Worm (Caenorhabditis elegans) whole organism, L4 larva: ENCODE measurements around the gene F10C1.3.
A peak's percentile ranks its signal among the peaks of the same experiment; 100 is the strongest.

Experiments
- F37D6.2 ChIP-seq: sonication (generic microtip); optimal IDR thresholded peaks from 2 replicates; lab custom pipeline; 2016; ENCODE audit warnings: mild to moderate bottlenecking, missing genetic modification characterization, missing compliant biosample characterization
- Y5F2A.4 ChIP-seq: fragments of 200-800 bp; sonication (Bioruptor generic); optimal IDR thresholded peaks from 2 replicates; lab custom pipeline; 2018; ENCODE audit warnings: mild to moderate bottlenecking, missing genetic modification characterization, missing compliant biosample characterization
- ZK337.2 ChIP-seq: fragments of 200-800 bp; sonication (Bioruptor generic); IDR thresholded peaks from 2 replicates; pipeline ENCODE4 v1.3.6; 2022; ENCODE audit warnings: missing genetic modification reagents, missing genetic modification characterization, missing compliant biosample characterization
- aha-1 ChIP-seq: fragments of 150-350 bp; peaks from one replicate; lab custom pipeline; 2014; ENCODE audit warnings: missing biosample characterization, missing genetic modification characterization
- ceh-44 ChIP-seq: fragments of 200-800 bp; sonication (Bioruptor generic); IDR thresholded peaks from 2 replicates; pipeline ENCODE4 v1.3.6; 2022; ENCODE audit warnings: missing genetic modification reagents, missing genetic modification characterization, missing compliant biosample characterization
- ces-1 ChIP-seq: fragments of 150-350 bp; sonication (generic microtip); optimal IDR thresholded peaks from 4 replicates; lab custom pipeline; 2014; ENCODE audit warnings: missing biosample characterization, missing genetic modification reagents, missing genetic modification characterization
- ctbp-1 ChIP-seq: fragments of 200-800 bp; sonication (Bioruptor generic); IDR thresholded peaks from 2 replicates; pipeline ENCODE4 v1.3.6; 2022; ENCODE audit warnings: missing genetic modification reagents, missing genetic modification characterization, missing compliant biosample characterization
- daf-19 ChIP-seq: fragments of 200-800 bp; sonication (Bioruptor generic); conservative IDR thresholded peaks from 2 replicates; pipeline ENCODE4 v1.3.6; 2022; ENCODE audit warnings: missing genetic modification characterization, missing compliant biosample characterization
- dmd-6 ChIP-seq: fragments of 200-800 bp; sonication (Bioruptor generic); IDR thresholded peaks from 2 replicates; pipeline ENCODE4 v1.3.6; 2022; ENCODE audit warnings: missing genetic modification reagents, missing genetic modification characterization, missing compliant biosample characterization
- dmd-9 ChIP-seq: fragments of 200-800 bp; sonication (Bioruptor generic); IDR thresholded peaks from 2 replicates; pipeline ENCODE4 v1.3.6; 2022; ENCODE audit warnings: missing genetic modification reagents, missing genetic modification characterization, missing compliant biosample characterization
- fkh-10 ChIP-seq: fragments of 150-350 bp; optimal IDR thresholded peaks from 2 replicates; lab custom pipeline; 2014; ENCODE audit warnings: missing biosample characterization, missing genetic modification reagents, missing genetic modification characterization
- hmg-1.1 ChIP-seq: fragments of 200-800 bp; sonication (Bioruptor generic); IDR thresholded peaks from 2 replicates; pipeline ENCODE4 v1.3.6; 2022; ENCODE audit warnings: missing genetic modification reagents, missing genetic modification characterization, missing compliant biosample characterization
- lin-1 ChIP-seq: fragments of 200-800 bp; sonication (Bioruptor generic); IDR thresholded peaks from 2 replicates; pipeline ENCODE4 v1.3.6; 2022; ENCODE audit warnings: missing genetic modification reagents, missing genetic modification characterization, missing compliant biosample characterization
- lin-38 ChIP-seq: fragments of 200-800 bp; sonication (Bioruptor generic); IDR thresholded peaks from 2 replicates; pipeline ENCODE4 v1.3.6; 2022; ENCODE audit warnings: missing genetic modification reagents, missing genetic modification characterization, missing compliant biosample characterization
- mdt-29 ChIP-seq: fragments of 200-800 bp; sonication (Bioruptor generic); IDR thresholded peaks from 2 replicates; pipeline ENCODE4 v1.3.6; 2022; ENCODE audit warnings: missing genetic modification reagents, missing genetic modification characterization, missing compliant biosample characterization
- nhr-10 ChIP-seq: fragments of 150-350 bp; optimal IDR thresholded peaks from 2 replicates; lab custom pipeline; 2014; ENCODE audit warnings: missing biosample characterization, missing genetic modification characterization
- nhr-102 ChIP-seq: sonication (generic microtip); optimal IDR thresholded peaks from 2 replicates; lab custom pipeline; 2016; ENCODE audit warnings: mild to moderate bottlenecking, missing genetic modification characterization, moderate library complexity, missing compliant biosample characterization
- nhr-28 ChIP-seq: fragments of 150-350 bp; optimal IDR thresholded peaks from 2 replicates; lab custom pipeline; 2014; ENCODE audit warnings: missing biosample characterization, missing genetic modification characterization
- php-3 ChIP-seq: fragments of 200-800 bp; sonication (Bioruptor generic); IDR thresholded peaks from 2 replicates; pipeline ENCODE4 v1.3.6; 2022; ENCODE audit warnings: missing genetic modification reagents, missing genetic modification characterization, missing compliant biosample characterization
- pqm-1 ChIP-seq: sonication (generic microtip); optimal IDR thresholded peaks from 2 replicates; lab custom pipeline; 2017; ENCODE audit warnings: missing biosample characterization, missing genetic modification characterization
- rbr-2 ChIP-seq: sonication (generic microtip); optimal IDR thresholded peaks from 2 replicates; lab custom pipeline; 2016; ENCODE audit warnings: missing genotype, missing genetic modification characterization, missing compliant biosample characterization
- unc-130 ChIP-seq: sonication (generic microtip); optimal IDR thresholded peaks from 2 replicates; lab custom pipeline; 2016; ENCODE audit warnings: missing genetic modification reagents, missing genetic modification characterization, missing compliant biosample characterization
- unc-39 ChIP-seq: sonication (generic microtip); optimal IDR thresholded peaks from 2 replicates; lab custom pipeline; 2017; ENCODE audit warnings: missing biosample characterization, missing genetic modification characterization
- unc-62 ChIP-seq, 3 experiments: fragments of 150-350 bp in 1 of 3; sonication (generic microtip); optimal IDR thresholded peaks in 2 of 3; peaks in 1 of 3; 1 replicate in 1 of 3; 2 replicates in 2 of 3; lab custom pipeline; 2014 to 2017; ENCODE audit warnings: missing biosample characterization in 3 of 3, missing genetic modification characterization in 3 of 3, missing genetic modification reagents in 3 of 3, missing genotype in 1 of 3
- zip-11 ChIP-seq: fragments of 200-800 bp; sonication (Bioruptor generic); IDR thresholded peaks from 2 replicates; pipeline ENCODE4 v1.3.6; 2022; ENCODE audit warnings: missing genetic modification characterization, missing compliant biosample characterization

F10C1.3 gene

DNA sequence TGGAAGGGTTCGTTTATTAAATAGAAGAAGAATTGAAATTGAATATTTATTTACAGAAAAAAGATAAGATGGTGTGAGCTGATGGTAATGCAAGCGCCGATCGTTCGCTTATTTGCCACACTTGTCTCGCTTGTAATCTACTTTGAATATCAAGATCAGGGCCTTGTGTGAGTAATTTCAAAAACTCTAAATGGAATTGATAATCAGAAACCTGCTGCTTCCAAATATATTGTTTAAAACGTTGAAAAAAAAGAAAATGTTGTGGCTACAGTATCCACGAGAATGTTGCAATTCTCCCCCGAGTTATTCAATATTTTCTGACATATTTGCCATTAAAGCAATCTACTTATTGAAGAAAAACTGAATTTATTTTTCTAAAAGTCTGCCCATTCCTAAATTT is 46.7 kb downstream of the F10C1.3 start:
- no peak for TF ChIP-seq dmd-9 (GFP tag; lab: Robert Waterston, UW)
- no peak for TF ChIP-seq nhr-28 (tag; lab: Kevin White, UChicago)
- TF ChIP-seq unc-62 (GFP tag; optimal IDR thresholded peaks at IDR 0.05 in 1 of 2; lab: Kevin White, UChicago): peak in 1 of 2 experiments; percentile 53
- TF ChIP-seq unc-62 (tag; optimal IDR thresholded peaks at IDR 0.05; lab: Kevin White, UChicago): no peak
- TF ChIP-seq mdt-29 (GFP tag; lab: Robert Waterston, UW): no peak
- TF ChIP-seq nhr-10 (tag; lab: Kevin White, UChicago): no peak
- TF ChIP-seq, all 104 proteins: peak for 1

DNA sequence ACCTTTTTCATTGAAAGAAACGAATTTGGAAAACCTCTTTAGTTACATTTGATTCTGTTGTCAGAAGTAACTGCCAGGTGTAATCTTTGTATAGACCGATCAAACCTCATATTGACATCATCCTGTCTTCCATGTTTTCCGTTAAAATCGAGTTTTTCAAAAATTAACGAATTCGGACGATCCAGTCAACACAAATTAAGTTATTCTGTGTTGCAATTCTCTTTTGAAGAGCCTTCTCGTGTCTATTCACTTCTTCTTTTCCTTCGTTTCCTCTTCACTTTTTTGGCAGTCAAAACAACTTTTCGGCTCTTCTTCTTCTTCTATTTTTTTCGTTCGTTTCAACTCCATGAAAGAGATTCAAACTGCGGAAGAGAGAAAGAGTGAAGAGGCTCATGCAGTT is 49.4 kb downstream of the F10C1.3 start:
- TF ChIP-seq daf-19 (GFP tag; lab: Robert Waterston, UW) (no peak), ctbp-1 (GFP tag; lab: Robert Waterston, UW) (peak; percentile 48), rbr-2 (tag; lab: Kevin White, UChicago) (peak; percentile 18), hmg-1.1 (GFP tag; lab: Robert Waterston, UW) (0 out of 2 replicates have a peak, but pooled peaks have one; percentile 24), fkh-10 (peak; percentile 82), ces-1 (GFP tag; lab: Kevin White, UChicago) (peak; percentile 81), unc-62 (GFP tag; optimal IDR thresholded peaks at IDR 0.05 in 1 of 2; lab: Kevin White, UChicago) (peak in 1 of 2 experiments; percentile 85), unc-62 (tag; optimal IDR thresholded peaks at IDR 0.05; lab: Kevin White, UChicago) (no peak), lin-1 (GFP tag; lab: Robert Waterston, UW) (no peak)

DNA sequence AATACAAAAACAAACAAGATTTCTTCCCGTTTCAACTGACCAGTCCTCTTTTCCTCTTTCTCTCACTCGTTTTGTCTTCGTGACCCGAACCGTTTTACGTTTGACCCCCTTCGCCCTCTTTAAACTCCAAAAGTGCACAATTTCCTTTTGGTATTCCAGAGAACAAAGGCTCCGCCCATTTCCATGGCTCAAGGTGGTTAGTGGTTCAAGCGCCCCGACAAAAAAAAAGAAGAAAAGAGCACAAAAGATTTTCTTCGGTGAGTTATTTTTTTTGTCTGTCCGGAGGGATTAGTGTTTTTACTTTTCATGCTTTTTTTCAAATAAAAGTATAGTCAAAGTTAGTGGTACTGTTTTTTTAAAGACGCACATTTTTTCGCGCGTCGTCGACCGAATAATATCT is 50.0 kb downstream of the F10C1.3 start, which contains the start of gene osta-2:
Gene osta-2 (plus strand): TSS at position 160 of the 400 bp plus-strand sequence.
- TF ChIP-seq nhr-102 (tag; lab: Kevin White, UChicago) (no peak), pqm-1 (tag; lab: Kevin White, UChicago) (no peak), Y5F2A.4 (no peak), php-3 (GFP tag; lab: Robert Waterston, UW) (no peak), aha-1 (tag; lab: Kevin White, UChicago) (no peak), F37D6.2 (tag; lab: Kevin White, UChicago) (no peak), unc-130 (GFP tag; lab: Kevin White, UChicago) (no peak), dmd-6 (GFP tag; lab: Robert Waterston, UW) (no peak), ZK337.2 (GFP tag; lab: Robert Waterston, UW) (no peak), zip-11 (GFP tag; lab: Robert Waterston, UW) (no peak), unc-62 (GFP tag; optimal IDR thresholded peaks at IDR 0.05 in 1 of 2; lab: Kevin White, UChicago) (peak in 1 of 2 experiments; percentile 92), unc-62 (tag; optimal IDR thresholded peaks at IDR 0.05; lab: Kevin White, UChicago) (no peak), lin-38 (GFP tag; lab: Robert Waterston, UW) (no peak), unc-39 (tag; lab: Kevin White, UChicago) (no peak), fkh-10 (peak; percentile 5), ceh-44 (GFP tag; lab: Robert Waterston, UW) (no peak)
